Fruit fly (Drosophila melanogaster) whole organism, wandering third instar larva: ENCODE results near the gene Nthl1.

Source experiments
- CG9705 ChIP-seq: fragments of 200-800 bp; sonication (Bioruptor generic); optimal IDR thresholded peaks from 2 replicates; lab custom pipeline; 2018; ENCODE audit warnings: missing biosample characterization, mild to moderate bottlenecking, missing genetic modification characterization
- Dfd ChIP-seq: fragments of >200 bp; optimal IDR thresholded peaks from 2 replicates; lab custom pipeline; 2017; ENCODE audit warnings: missing biosample characterization, missing genetic modification characterization
- GATAd ChIP-seq: sonication (Bioruptor generic); optimal IDR thresholded peaks from 2 replicates; lab custom pipeline; 2016; ENCODE audit warnings: missing biosample characterization, missing genetic modification characterization
- HLH106 ChIP-seq: fragments of 200-800 bp; optimal IDR thresholded peaks from 3 replicates; lab custom pipeline; 2019; ENCODE audit warnings: missing biosample characterization, mild to moderate bottlenecking, missing genetic modification characterization, moderate library complexity
- Hnf4 ChIP-seq: fragments of 200-800 bp; sonication (Bioruptor generic); optimal IDR thresholded peaks from 2 replicates; lab custom pipeline; 2016; ENCODE audit warnings: missing biosample characterization, mild to moderate bottlenecking, missing genetic modification characterization
- Hr78 ChIP-seq: fragments of >200 bp; optimal IDR thresholded peaks from 2 replicates; lab custom pipeline; 2017; ENCODE audit warnings: missing biosample characterization, missing genetic modification characterization
- Hr83 ChIP-seq: fragments of 200-300 bp; sonication (Bioruptor generic); optimal IDR thresholded peaks from 2 replicates; lab custom pipeline; 2016; ENCODE audit warnings: missing biosample characterization, mild to moderate bottlenecking, missing genetic modification characterization, moderate library complexity; ENCODE audit not compliant: poor library complexity, severe bottlenecking
- Jra ChIP-seq: sonication (Bioruptor generic); optimal IDR thresholded peaks from 2 replicates; lab custom pipeline; 2016; ENCODE audit warnings: missing biosample characterization, missing genetic modification characterization
- Mio ChIP-seq: sonication (Bioruptor generic); optimal IDR thresholded peaks from 2 replicates; lab custom pipeline; 2016; ENCODE audit warnings: missing biosample characterization, missing genetic modification characterization
- Myc ChIP-seq: fragments of >200 bp; optimal IDR thresholded peaks from 2 replicates; lab custom pipeline; 2017
- N ChIP-seq: fragments of >200 bp; optimal IDR thresholded peaks from 2 replicates; lab custom pipeline; 2018; ENCODE audit warnings: missing biosample characterization, missing external identifiers, missing genetic modification characterization
- OdsH ChIP-seq: fragments of 200-800 bp; sonication (Bioruptor generic); optimal IDR thresholded peaks from 2 replicates; lab custom pipeline; 2016; ENCODE audit warnings: missing biosample characterization, mild to moderate bottlenecking, missing genetic modification characterization
- Rel ChIP-seq, 2 experiments: fragments of 200-800 bp; sonication (Bioruptor generic) in 1 of 2; optimal IDR thresholded peaks; 2 replicates in 1 of 2; 3 replicates in 1 of 2; lab custom pipeline; 2016 to 2019; ENCODE audit warnings: mild to moderate bottlenecking in 2 of 2, missing biosample characterization in 2 of 2, missing genetic modification characterization in 2 of 2, moderate library complexity in 1 of 2
- Sp1 ChIP-seq: fragments of 200-800 bp; sonication (Bioruptor generic); optimal IDR thresholded peaks from 3 replicates; lab custom pipeline; 2019; ENCODE audit warnings: missing biosample characterization, mild to moderate bottlenecking, missing genetic modification characterization, moderate library complexity
- Vsx2 ChIP-seq: fragments of 200-300, 225-300 bp; sonication (Bioruptor generic); optimal IDR thresholded peaks from 2 replicates; lab custom pipeline; 2018; ENCODE audit warnings: missing biosample characterization, missing genetic modification characterization; ENCODE audit not compliant: partially characterized antibody
- br ChIP-seq: fragments of 200-800 bp; sonication (Bioruptor generic); optimal IDR thresholded peaks from 2 replicates; lab custom pipeline; 2016; ENCODE audit warnings: missing biosample characterization, missing genetic modification characterization
- brk ChIP-seq: fragments of 200-800 bp; sonication (Bioruptor generic); optimal IDR thresholded peaks from 2 replicates; lab custom pipeline; 2016; ENCODE audit warnings: missing biosample characterization, mild to moderate bottlenecking, missing genetic modification characterization
- dmrt93B ChIP-seq: fragments of 200-800 bp; sonication (Bioruptor generic); optimal IDR thresholded peaks from 2 replicates; lab custom pipeline; 2018; ENCODE audit warnings: missing biosample characterization, mild to moderate bottlenecking, missing genetic modification characterization
- ey ChIP-seq: fragments of 200-800 bp; sonication (Bioruptor generic); optimal IDR thresholded peaks from 2 replicates; lab custom pipeline; 2016; ENCODE audit warnings: missing biosample characterization, missing genetic modification characterization
- foxo ChIP-seq, 2 experiments: fragments of 200-800 bp; sonication (Bioruptor generic); optimal IDR thresholded peaks; 2 replicates in 1 of 2; 3 replicates in 1 of 2; lab custom pipeline; 2016 to 2017; ENCODE audit warnings: missing biosample characterization in 2 of 2, missing genetic modification characterization in 2 of 2
- fru ChIP-seq: fragments of 200-800 bp; sonication (Bioruptor generic); optimal IDR thresholded peaks from 3 replicates; lab custom pipeline; 2016; ENCODE audit warnings: missing biosample characterization, mild to moderate bottlenecking, missing genetic modification characterization
- h ChIP-seq: fragments of 200-800 bp; sonication (Bioruptor generic); optimal IDR thresholded peaks from 3 replicates; lab custom pipeline; 2016; ENCODE audit warnings: missing biosample characterization, mild to moderate bottlenecking, missing genetic modification characterization
- lola ChIP-seq: fragments of >200 bp; optimal IDR thresholded peaks from 2 replicates; lab custom pipeline; 2017; ENCODE audit warnings: missing biosample characterization, missing genetic modification characterization
- pan ChIP-seq: fragments of >200 bp; optimal IDR thresholded peaks from 2 replicates; lab custom pipeline; 2017
- psq ChIP-seq: fragments of 200-800 bp; sonication (Bioruptor generic); optimal IDR thresholded peaks from 3 replicates; lab custom pipeline; 2017; ENCODE audit warnings: missing biosample characterization, mild to moderate bottlenecking, missing genetic modification characterization, moderate library complexity
- rgr ChIP-seq: fragments of 200-800 bp; sonication (Bioruptor generic); optimal IDR thresholded peaks from 3 replicates; lab custom pipeline; 2016; ENCODE audit warnings: missing biosample characterization, mild to moderate bottlenecking, missing genetic modification characterization
- sage ChIP-seq: fragments of 200-800 bp; sonication (Bioruptor generic); optimal IDR thresholded peaks from 2 replicates; lab custom pipeline; 2016; ENCODE audit warnings: missing biosample characterization, mild to moderate bottlenecking, missing genetic modification characterization
- sv ChIP-seq: fragments of 200-800 bp; sonication (Bioruptor generic); optimal IDR thresholded peaks from 3 replicates; lab custom pipeline; 2016; ENCODE audit warnings: missing biosample characterization, missing genetic modification characterization
- tai ChIP-seq: sonication (Bioruptor generic); optimal IDR thresholded peaks from 2 replicates; lab custom pipeline; 2016; ENCODE audit warnings: missing biosample characterization, missing genetic modification characterization
- usp ChIP-seq: fragments of >200 bp; optimal IDR thresholded peaks from 2 replicates; lab custom pipeline; 2017; ENCODE audit warnings: missing biosample characterization, missing genetic modification characterization
- woc ChIP-seq: sonication (Bioruptor generic); optimal IDR thresholded peaks from 2 replicates; lab custom pipeline; 2016; ENCODE audit warnings: missing biosample characterization, mild to moderate bottlenecking, missing genetic modification characterization

The Nthl1 gene

dm6 chr2L:20881353-20882079 is 46.1 kb downstream of the Nthl1 start:
- peak; percentile 10 for TF ChIP-seq dmrt93B (GFP tag; lab: Kevin White, UChicago)
- TF ChIP-seq Hr78 (GFP tag; lab: Kevin White, UChicago) = no peak
- TF ChIP-seq GATAd (GFP tag; lab: Kevin White, UChicago) = no peak
- no peak for TF ChIP-seq Jra
- TF ChIP-seq Rel (GFP tag; optimal IDR thresholded peaks at IDR 0.05; lab: Kevin White, UChicago) = no peak
- peak; percentile 16 for TF ChIP-seq Rel (tag; optimal IDR thresholded peaks at IDR 0.05; lab: Kevin White, UChicago)
- TF ChIP-seq Vsx2 (GFP tag; lab: Kevin White, UChicago) = no peak
- peak; percentile 39 for TF ChIP-seq rgr (GFP tag; lab: Kevin White, UChicago)
- peak; percentile 18 for TF ChIP-seq Hnf4 (GFP tag; lab: Kevin White, UChicago)
- TF ChIP-seq lola (GFP tag; lab: Kevin White, UChicago) = no peak
- no peak for TF ChIP-seq OdsH
- TF ChIP-seq sv (GFP tag; lab: Kevin White, UChicago) = peak; percentile 21
- TF ChIP-seq Mio (GFP tag; lab: Kevin White, UChicago) = no peak
- TF ChIP-seq pan (lab: Kevin White, UChicago) = no peak
- peak; percentile 11 for TF ChIP-seq ey (GFP tag; lab: Kevin White, UChicago)
- TF ChIP-seq Myc (lab: Kevin White, UChicago) = no peak
- no peak for TF ChIP-seq Sp1 (GFP tag; lab: Kevin White, UChicago)
- TF ChIP-seq sage (GFP tag; lab: Kevin White, UChicago) = no peak
- no peak for TF ChIP-seq woc (GFP tag; lab: Kevin White, UChicago)
- peak; percentile 24 for TF ChIP-seq h (GFP tag; lab: Kevin White, UChicago)
- peak; percentile 91 for TF ChIP-seq Hr83
- TF ChIP-seq foxo (GFP tag; optimal IDR thresholded peaks at IDR 0.05; lab: Kevin White, UChicago) = peak in 1 of 2 experiments; percentile 13
- no peak for TF ChIP-seq N
- no peak for TF ChIP-seq fru

- peak; percentile 26 for TF ChIP-seq ey (GFP tag; lab: Kevin White, UChicago)
- peak; percentile 35 for TF ChIP-seq psq (GFP tag; lab: Kevin White, UChicago)
- TF ChIP-seq OdsH = peak; percentile 41
- TF ChIP-seq rgr (GFP tag; lab: Kevin White, UChicago) = peak; percentile 27
- TF ChIP-seq foxo (GFP tag; optimal IDR thresholded peaks at IDR 0.05; lab: Kevin White, UChicago) = peak in 1 of 2 experiments; percentile 57
- TF ChIP-seq br = peak; percentile 53
- TF ChIP-seq woc (GFP tag; lab: Kevin White, UChicago) = no peak
- TF ChIP-seq tai (GFP tag; lab: Kevin White, UChicago) = no peak
- peak; percentile 15 for TF ChIP-seq HLH106 (tag; lab: Kevin White, UChicago)
- TF ChIP-seq fru = peak; percentile 42
Measured at dm6 chr2L:20880476-20880875, 47.2 kb downstream of the Nthl1 start.

dm6 chr2L:20879567-20880141 is 48.0 kb downstream of the Nthl1 start:
- no peak for TF ChIP-seq Hnf4 (GFP tag; lab: Kevin White, UChicago)
- TF ChIP-seq Hr78 (GFP tag; lab: Kevin White, UChicago) = no peak
- TF ChIP-seq lola (GFP tag; lab: Kevin White, UChicago) = no peak
- no peak for TF ChIP-seq tai (GFP tag; lab: Kevin White, UChicago)
- TF ChIP-seq GATAd (GFP tag; lab: Kevin White, UChicago) = no peak
- TF ChIP-seq Mio (GFP tag; lab: Kevin White, UChicago) = no peak
- TF ChIP-seq usp (GFP tag; lab: Kevin White, UChicago) = no peak
- TF ChIP-seq ey (GFP tag; lab: Kevin White, UChicago) = no peak
- TF ChIP-seq Sp1 (GFP tag; lab: Kevin White, UChicago) = no peak
- TF ChIP-seq Dfd (GFP tag; lab: Kevin White, UChicago) = no peak
- TF ChIP-seq Myc (lab: Kevin White, UChicago) = no peak
- no peak for TF ChIP-seq brk
- no peak for TF ChIP-seq fru

dm6 chr2L:20878463-20878862 is 49.2 kb downstream of the Nthl1 start:
- TF ChIP-seq h (GFP tag; lab: Kevin White, UChicago) (no peak), woc (GFP tag; lab: Kevin White, UChicago) (no peak), rgr (GFP tag; lab: Kevin White, UChicago) (no peak), dmrt93B (GFP tag; lab: Kevin White, UChicago) (no peak), foxo (GFP tag; optimal IDR thresholded peaks at IDR 0.05; lab: Kevin White, UChicago) (no peak), lola (GFP tag; lab: Kevin White, UChicago) (no peak), CG9705 (GFP tag; lab: Kevin White, UChicago) (no peak), Jra (no peak), sv (GFP tag; lab: Kevin White, UChicago) (no peak), ey (GFP tag; lab: Kevin White, UChicago) (no peak), fru (no peak), brk (no peak), N (no peak), Rel (GFP tag; optimal IDR thresholded peaks at IDR 0.05; lab: Kevin White, UChicago) (no peak), Rel (tag; optimal IDR thresholded peaks at IDR 0.05; lab: Kevin White, UChicago) (no peak)
